Worm (Caenorhabditis elegans) whole organism, early embryonic: ENCODE data around the gene lro-1.

Source experiments
- ama-1 ChIP-seq: fragments of 150-350 bp; optimal IDR thresholded peaks from 2 replicates; lab custom pipeline; 2014
- ceh-13 ChIP-seq: fragments of 200-800 bp; sonication (Bioruptor generic); optimal IDR thresholded peaks from 2 replicates; lab custom pipeline; 2018; ENCODE audit warnings: mild to moderate bottlenecking, missing genetic modification characterization, missing compliant biosample characterization
- ets-7 ChIP-seq: sonication (generic microtip); optimal IDR thresholded peaks from 2 replicates; lab custom pipeline; 2016; ENCODE audit warnings: missing genotype, missing genetic modification characterization, missing compliant biosample characterization
- hmbx-1 ChIP-seq: sonication (generic microtip); optimal IDR thresholded peaks from 2 replicates; lab custom pipeline; 2016; ENCODE audit warnings: mild to moderate bottlenecking, missing genetic modification characterization, missing compliant biosample characterization
- hmg-4 ChIP-seq: fragments of 200-800 bp; sonication (Bioruptor generic); optimal IDR thresholded peaks from 2 replicates; lab custom pipeline; 2018; ENCODE audit warnings: mild to moderate bottlenecking, missing genetic modification characterization, missing compliant biosample characterization
- hnd-1 ChIP-seq: sonication (generic microtip); optimal IDR thresholded peaks from 2 replicates; lab custom pipeline; 2016; ENCODE audit warnings: missing genetic modification characterization, missing compliant biosample characterization
- tbx-37 ChIP-seq: fragments of 200-800 bp; sonication (Bioruptor generic); conservative IDR thresholded peaks from 2 replicates; pipeline ENCODE4 v1.3.6; 2022; ENCODE audit warnings: missing genetic modification reagents, missing genetic modification characterization, missing compliant biosample characterization
- tra-4 ChIP-seq: sonication (generic microtip); optimal IDR thresholded peaks from 2 replicates; lab custom pipeline; 2017; ENCODE audit warnings: missing genetic modification characterization, missing compliant biosample characterization

ce11 chrX:6292143-6292542 is 20.3 kb downstream of the lro-1 start:
- TF ChIP-seq hnd-1 (tag; lab: Kevin White, UChicago) (peak; percentile 91), tra-4 (tag; lab: Kevin White, UChicago) (peak; percentile 84), ama-1 (no peak), tbx-37 (GFP tag; lab: Robert Waterston, UW) (peak; percentile 99), hmg-4 (peak; percentile 98), hmbx-1 (tag; lab: Kevin White, UChicago) (peak; percentile 78), ets-7 (tag; lab: Kevin White, UChicago) (peak; percentile 88), ceh-13 (GFP tag; lab: Kevin White, UChicago) (peak; percentile 85)
